Worm (Caenorhabditis elegans) whole organism, L1 larva: Measurements from ENCODE around the gene C04C11.25.

Experiments used
- lin-14 ChIP-seq: fragments of 200-800 bp; sonication (Bioruptor generic); optimal IDR thresholded peaks from 2 replicates; lab custom pipeline; 2018; ENCODE audit warnings: mild to moderate bottlenecking, missing genetic modification characterization, moderate library complexity, missing compliant biosample characterization
- mep-1 ChIP-seq: fragments of 150-350 bp; optimal IDR thresholded peaks from 2 replicates; lab custom pipeline; 2014; ENCODE audit warnings: missing biosample characterization, missing genetic modification characterization
- zip-4 ChIP-seq: fragments of 200-800 bp; sonication (Bioruptor generic); optimal IDR thresholded peaks from 2 replicates; lab custom pipeline; 2018; ENCODE audit warnings: mild to moderate bottlenecking, missing genetic modification characterization, moderate library complexity, missing compliant biosample characterization

DNA sequence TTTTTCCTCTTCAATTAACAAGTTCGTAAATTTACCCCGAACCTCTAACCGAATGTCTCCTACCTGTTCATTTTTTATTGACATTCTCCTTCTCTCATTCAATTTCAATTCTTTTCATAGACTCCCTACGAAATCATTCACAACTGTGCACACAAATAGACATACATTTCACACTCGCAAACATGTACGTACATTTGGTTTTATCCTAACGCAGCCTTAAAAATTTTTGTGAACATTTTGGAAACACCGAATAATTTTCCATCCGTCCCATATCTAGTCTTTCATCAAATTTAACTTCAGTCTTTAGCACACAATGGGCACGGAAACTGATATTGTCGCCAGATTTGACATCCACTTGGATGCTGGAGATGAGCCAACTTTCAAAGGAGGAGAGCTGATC, 18.2 kb upstream of the C04C11.25 start, which contains the start of gene arrd-25:
- no peak for TF ChIP-seq mep-1
- TF ChIP-seq zip-4 (GFP tag; lab: Kevin White, UChicago), result no peak
- TF ChIP-seq lin-14, result no peak
